Fruit fly (Drosophila melanogaster): ENCODE data around the gene CG3061.

Gene CG3061

DNA sequence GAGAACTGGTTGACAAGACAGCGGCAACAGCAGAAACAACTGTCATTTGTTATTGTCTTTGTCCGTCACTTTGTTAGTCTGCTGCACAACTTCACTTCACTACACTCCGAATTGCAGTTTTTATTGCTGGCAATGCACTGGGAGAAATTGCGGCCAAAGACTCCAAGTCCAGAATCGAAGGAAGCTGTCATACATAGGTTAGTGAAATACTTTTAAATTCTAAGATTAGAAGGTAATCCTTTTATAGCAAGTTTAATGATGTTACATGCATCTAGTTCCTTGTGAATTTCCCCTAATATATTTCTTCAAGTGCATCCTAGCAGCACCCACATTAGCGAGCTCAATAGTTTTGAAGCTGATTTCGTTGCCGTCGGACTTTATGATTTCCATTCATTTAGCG, 23.3 kb upstream of the CG3061 start (continued):
- no peak for TF ChIP-seq Hr78 (GFP tag; optimal IDR thresholded peaks at IDR 0.05)
- no peak for TF ChIP-seq Hand (GFP tag; optimal IDR thresholded peaks at IDR 0.05)
- TF ChIP-seq wek (GFP tag; optimal IDR thresholded peaks at IDR 0.05) = no peak
- TF ChIP-seq CG15073 (GFP tag; optimal IDR thresholded peaks at IDR 0.05) = no peak
- no peak for TF ChIP-seq CG2199 (GFP tag; IDR thresholded peaks at IDR 0.05)
- peak; percentile 20 for TF ChIP-seq CG10654 (GFP tag; optimal IDR thresholded peaks at IDR 0.05)
- TF ChIP-seq Ada2b (GFP tag; IDR thresholded peaks at IDR 0.05) = peak; percentile 33
- TF ChIP-seq zfh1 (GFP tag; IDR thresholded peaks at IDR 0.05) = peak; percentile 75
- no peak for TF ChIP-seq CG11398 (GFP tag; optimal IDR thresholded peaks at IDR 0.05)
- TF ChIP-seq bsh (GFP tag; optimal IDR thresholded peaks at IDR 0.05) = peak; percentile 23 to 65
- TF ChIP-seq sr (GFP tag; IDR thresholded peaks at IDR 0.05) = no peak
- TF ChIP-seq gcm (GFP tag; optimal IDR thresholded peaks at IDR 0.05) = peak; percentile 25
- TF ChIP-seq Dip3 (GFP tag; optimal IDR thresholded peaks at IDR 0.05) = no peak
- peak; percentile 22 for TF ChIP-seq grau (tag; optimal IDR thresholded peaks at IDR 0.05)
- no peak for TF ChIP-seq HLH4C (GFP tag; IDR thresholded peaks at IDR 0.05; ENCODE audit: partially characterized antibody)
- TF ChIP-seq btn (GFP tag; optimal IDR thresholded peaks at IDR 0.05) = peak; percentile 37
- peak; percentile 54 for TF ChIP-seq CG14710 (tag; optimal IDR thresholded peaks at IDR 0.05)
- TF ChIP-seq CG1603 (tag; optimal IDR thresholded peaks at IDR 0.05) = peak; percentile 70
- TF ChIP-seq Xbp1 (GFP tag; optimal IDR thresholded peaks at IDR 0.05) = peak; percentile 32
- TF ChIP-seq disco-r (GFP tag; optimal IDR thresholded peaks at IDR 0.05) = no peak
- no peak for TF ChIP-seq gt (GFP tag; IDR thresholded peaks at IDR 0.05)
- TF ChIP-seq Nf-YC (tag; optimal IDR thresholded peaks at IDR 0.05) = no peak
- TF ChIP-seq CG4360 (GFP tag; IDR thresholded peaks at IDR 0.05) = no peak
- peak; percentile 14 for TF ChIP-seq CG2875 (GFP tag; optimal IDR thresholded peaks at IDR 0.05)
- peak; percentile 7 for TF ChIP-seq org-1 (GFP tag; optimal IDR thresholded peaks at IDR 0.05)
- peak in 1 of 3 experiments; percentile 24 for TF ChIP-seq lola (GFP tag; optimal IDR thresholded peaks at IDR 0.05)
- TF ChIP-seq CG17829 (tag; optimal IDR thresholded peaks at IDR 0.05) = peak; percentile 51
- peak; percentile 44; the same call in 1 of the 2 replicates for TF ChIP-seq Ptx1 (GFP tag; IDR thresholded peaks at IDR 0.05)
- no peak for TF ChIP-seq sc (optimal IDR thresholded peaks at IDR 0.05)
- TF ChIP-seq sc (GFP tag; optimal IDR thresholded peaks at IDR 0.05) = peak; percentile 19
- TF ChIP-seq CG8924 (tag; optimal IDR thresholded peaks at IDR 0.05) = peak; percentile 32
- no peak for TF ChIP-seq Adf1 (GFP tag; IDR thresholded peaks at IDR 0.05)
- peak; percentile 53; the same call in 1 of the 3 replicates for TF ChIP-seq ken (GFP tag; IDR thresholded peaks at IDR 0.05)
- TF ChIP-seq CG5245 (GFP tag; optimal IDR thresholded peaks at IDR 0.05) = peak; percentile 57
- TF ChIP-seq Sry-β (GFP tag; optimal IDR thresholded peaks at IDR 0.05) = peak; percentile 12
- peak; percentile 3 for TF ChIP-seq CG1602 (GFP tag; optimal IDR thresholded peaks at IDR 0.05)
- TF ChIP-seq Ets65A (GFP tag) = no peak
- TF ChIP-seq CG17361 (GFP tag; IDR thresholded peaks at IDR 0.05) = 0 out of 3 replicates have a peak, but pooled peaks have one; percentile 33
- no peak for TF ChIP-seq mld (GFP tag; IDR thresholded peaks at IDR 0.05; ENCODE audit: partially characterized antibody)
- peak; percentile 38 for TF ChIP-seq CG10267 (tag; optimal IDR thresholded peaks at IDR 0.05)
- TF ChIP-seq ATbp (GFP tag; optimal IDR thresholded peaks at IDR 0.05) = peak; percentile 65
- TF ChIP-seq h (optimal IDR thresholded peaks at IDR 0.05) = no peak
- TF ChIP-seq NK7.1 (GFP tag; optimal IDR thresholded peaks at IDR 0.05) = no peak
- peak; percentile 62 for TF ChIP-seq CG1529 (GFP tag; optimal IDR thresholded peaks at IDR 0.05)
- no peak for TF ChIP-seq sima (GFP tag; optimal IDR thresholded peaks at IDR 0.05)
- no peak; the same call in 3 of the 4 replicates for TF ChIP-seq Gug (GFP tag; IDR thresholded peaks at IDR 0.05)
- no peak for TF ChIP-seq maf-S (GFP tag; optimal IDR thresholded peaks at IDR 0.05)
- no peak for TF ChIP-seq Ravus (GFP tag; IDR thresholded peaks at IDR 0.05)
- no peak for TF ChIP-seq otp (GFP tag; IDR thresholded peaks at IDR 0.05)
- TF ChIP-seq CG8359 (GFP tag; optimal IDR thresholded peaks at IDR 0.05; ENCODE audit: borderline replicate concordance) = peak; percentile 48
- no peak for TF ChIP-seq Hey (tag; optimal IDR thresholded peaks at IDR 0.05)
